Fruit fly (Drosophila melanogaster) whole organism, embryonic: ENCODE measurements around the gene Pp1-13C.

Experiments
- Bgb ChIP-seq: fragments of 200-800 bp; sonication (Bioruptor generic); IDR thresholded peaks from 2 replicates; pipeline ENCODE4 v1.3.6; 2022; ENCODE audit warnings: missing biosample characterization, missing genetic modification characterization; ENCODE audit not compliant: partially characterized antibody
- Blimp-1 ChIP-seq: fragments of 200-800 bp; sonication (Bioruptor generic); optimal IDR thresholded peaks from 3 replicates; lab custom pipeline; 2018; ENCODE audit warnings: missing biosample characterization, missing genetic modification characterization, mild to moderate bottlenecking, moderate library complexity, missing genetic modification reagents
- CG10209 ChIP-seq: fragments of 200-800 bp; sonication (Bioruptor generic); optimal IDR thresholded peaks from 3 replicates; lab custom pipeline; 2017; ENCODE audit warnings: missing biosample characterization, mild to moderate bottlenecking, missing genetic modification characterization, missing genetic modification reagents
- CG10462 ChIP-seq: fragments of 200-800 bp; sonication (Bioruptor generic); optimal IDR thresholded peaks from 2 replicates; lab custom pipeline; 2016; ENCODE audit warnings: missing biosample characterization, missing genetic modification characterization
- CG11247 ChIP-seq: fragments of 200-800 bp; sonication (Bioruptor generic); IDR thresholded peaks from 2 replicates; pipeline ENCODE4 v1.3.6; 2022; ENCODE audit warnings: missing biosample characterization, missing genetic modification characterization
- CG12769 ChIP-seq: fragments of 200-800 bp; sonication (Bioruptor generic); optimal IDR thresholded peaks from 2 replicates; lab custom pipeline; 2019; ENCODE audit warnings: missing biosample characterization, mild to moderate bottlenecking, missing genetic modification characterization, moderate library complexity
- CG15479 ChIP-seq: fragments of 200-800 bp; sonication (Bioruptor generic); optimal IDR thresholded peaks from 3 replicates; lab custom pipeline; 2019; ENCODE audit warnings: missing biosample characterization, mild to moderate bottlenecking, missing genetic modification characterization, moderate library complexity
- CG15514 ChIP-seq: fragments of 200-800 bp; sonication (Bioruptor generic); optimal IDR thresholded peaks from 3 replicates; lab custom pipeline; 2017; ENCODE audit warnings: missing biosample characterization, missing genetic modification characterization, mild to moderate bottlenecking, moderate library complexity, missing genetic modification reagents
- CG17186 ChIP-seq: fragments of 200-800 bp; sonication (Bioruptor generic); optimal IDR thresholded peaks from 3 replicates; lab custom pipeline; 2017; ENCODE audit warnings: missing biosample characterization, missing genetic modification reagents, missing genetic modification characterization
- CG17912 ChIP-seq: fragments of 200-800 bp; sonication (Bioruptor generic); optimal IDR thresholded peaks from 2 replicates; lab custom pipeline; 2018; ENCODE audit warnings: missing biosample characterization, mild to moderate bottlenecking, missing genetic modification characterization
- CG18011 ChIP-seq: fragments of 200-800 bp; sonication (Bioruptor generic); optimal IDR thresholded peaks from 2 replicates; lab custom pipeline; 2017; ENCODE audit warnings: missing biosample characterization, missing genetic modification characterization, mild to moderate bottlenecking, moderate library complexity, missing genotype
- CG31441 ChIP-seq: fragments of 200-800 bp; sonication (Bioruptor generic); IDR thresholded peaks from 2 replicates; pipeline ENCODE4 v1.3.6; 2022; ENCODE audit warnings: missing biosample characterization, missing genetic modification characterization
- CG3407 ChIP-seq: fragments of 200-800 bp; sonication (Bioruptor generic); optimal IDR thresholded peaks from 2 replicates; lab custom pipeline; 2018; ENCODE audit warnings: missing biosample characterization, mild to moderate bottlenecking, missing genetic modification characterization
- CG34422 ChIP-seq: fragments of 200-800 bp; sonication (Bioruptor generic); IDR thresholded peaks from 3 replicates; pipeline ENCODE4 v1.3.6; 2022; ENCODE audit warnings: missing biosample characterization, missing genetic modification characterization
- CG3726 ChIP-seq: fragments of 200-800 bp; sonication (Bioruptor generic); IDR thresholded peaks from 3 replicates; pipeline ENCODE4, ENCODE4 v1.3.6; 2022; ENCODE audit warnings: missing biosample characterization, missing genetic modification characterization
- CG4282 ChIP-seq: fragments of 200-800 bp; sonication (Bioruptor generic); optimal IDR thresholded peaks from 2 replicates; lab custom pipeline; 2016; ENCODE audit warnings: missing biosample characterization, missing genetic modification characterization
- CG6175 ChIP-seq: fragments of 200-800 bp; sonication (Bioruptor generic); IDR thresholded peaks from 3 replicates; pipeline ENCODE4 v1.3.6; 2022; ENCODE audit warnings: missing biosample characterization, missing genetic modification characterization
- CG6689 ChIP-seq: fragments of 200-800 bp; sonication (Bioruptor generic); IDR thresholded peaks from 2 replicates; pipeline ENCODE4 v1.3.6; 2022; ENCODE audit warnings: missing biosample characterization, missing genetic modification characterization
- CG7556 ChIP-seq: fragments of 200-800 bp; sonication (Bioruptor generic); optimal IDR thresholded peaks from 2 replicates; lab custom pipeline; 2017; ENCODE audit warnings: missing biosample characterization, mild to moderate bottlenecking, missing genetic modification characterization
- CG7963 ChIP-seq: fragments of 200-800 bp; sonication (Bioruptor generic); IDR thresholded peaks from 3 replicates; pipeline ENCODE4 v1.3.6; 2022; ENCODE audit warnings: missing biosample characterization, missing genetic modification characterization; ENCODE audit not compliant: partially characterized antibody
- D ChIP-seq, 2 experiments: fragments of 200-800 bp in 1 of 2; fragments of >200 bp in 1 of 2; sonication (Bioruptor generic) in 1 of 2; optimal IDR thresholded peaks; 2 replicates in 1 of 2; 3 replicates in 1 of 2; lab custom pipeline; 2017; ENCODE audit warnings: mild to moderate bottlenecking in 1 of 2, missing biosample characterization in 1 of 2, missing genetic modification characterization in 1 of 2, missing genetic modification reagents in 1 of 2
- D19A ChIP-seq: fragments of 200-800 bp; optimal IDR thresholded peaks from 3 replicates; lab custom pipeline; 2019; ENCODE audit warnings: missing biosample characterization, mild to moderate bottlenecking, missing genetic modification characterization, moderate library complexity
- Deaf1 ChIP-seq: fragments of 200-800 bp; optimal IDR thresholded peaks from 3 replicates; lab custom pipeline; 2019; ENCODE audit warnings: missing biosample characterization, mild to moderate bottlenecking, missing genetic modification characterization, moderate library complexity
- HLH3B ChIP-seq: fragments of 200-800 bp; sonication (Bioruptor generic); IDR thresholded peaks from 2 replicates; pipeline ENCODE4 v1.3.6; 2022; ENCODE audit warnings: missing biosample characterization, missing genetic modification characterization
- Hmx ChIP-seq: fragments of 200-800 bp; sonication (Bioruptor generic); optimal IDR thresholded peaks from 2 replicates; lab custom pipeline; 2016; ENCODE audit warnings: missing biosample characterization, missing genetic modification characterization
- MTF-1 ChIP-seq: fragments of 200-800 bp; sonication (Bioruptor generic); optimal IDR thresholded peaks from 2 replicates; lab custom pipeline; 2018; ENCODE audit warnings: missing biosample characterization, mild to moderate bottlenecking, missing genetic modification characterization, borderline replicate concordance
- NFAT ChIP-seq: fragments of 200-800 bp; sonication (Bioruptor generic); IDR thresholded peaks from 2 replicates; pipeline ENCODE4 v1.3.6; 2022; ENCODE audit warnings: missing biosample characterization, missing genetic modification characterization
- NfI ChIP-seq: fragments of 200-800 bp; sonication (Bioruptor generic); optimal IDR thresholded peaks from 3 replicates; lab custom pipeline; 2018; ENCODE audit warnings: missing biosample characterization, mild to moderate bottlenecking, missing genetic modification characterization, moderate library complexity
- Opbp ChIP-seq: fragments of 200-800 bp; sonication (Bioruptor generic); IDR thresholded peaks from 3 replicates; pipeline ENCODE4 v1.3.6; 2022; ENCODE audit warnings: missing biosample characterization, missing genetic modification characterization; ENCODE audit not compliant: partially characterized antibody
- Optix ChIP-seq: fragments of 200-800 bp; sonication (Bioruptor generic); IDR thresholded peaks from 3 replicates; pipeline ENCODE4 v1.3.6; 2022; ENCODE audit warnings: missing biosample characterization, missing genetic modification characterization
- Spps ChIP-seq: fragments of 200-800 bp; sonication (Bioruptor generic); optimal IDR thresholded peaks from 2 replicates; lab custom pipeline; 2018; ENCODE audit warnings: missing biosample characterization, mild to moderate bottlenecking, missing genetic modification characterization
- YL-1 ChIP-seq: fragments of 200-800 bp; sonication (Bioruptor generic); optimal IDR thresholded peaks from 3 replicates; lab custom pipeline; 2017; ENCODE audit warnings: missing biosample characterization, mild to moderate bottlenecking, missing genetic modification characterization
- crc ChIP-seq: fragments of 200-800 bp; sonication (Bioruptor generic); optimal IDR thresholded peaks from 2 replicates; lab custom pipeline; 2016; ENCODE audit warnings: missing biosample characterization, missing genetic modification characterization
- gem ChIP-seq: fragments of 200-800 bp; sonication (Bioruptor generic); optimal IDR thresholded peaks from 2 replicates; lab custom pipeline; 2019; ENCODE audit warnings: missing biosample characterization, mild to moderate bottlenecking, missing genetic modification characterization, moderate library complexity
- h ChIP-seq: fragments of >200 bp; optimal IDR thresholded peaks from 2 replicates; lab custom pipeline; 2017
- kay ChIP-seq: fragments of 200-800 bp; sonication (Bioruptor generic); optimal IDR thresholded peaks from 2 replicates; lab custom pipeline; 2016; ENCODE audit warnings: missing biosample characterization, missing genetic modification characterization
- ken ChIP-seq: fragments of 200-800 bp; sonication (Bioruptor generic); IDR thresholded peaks from 3 replicates; pipeline ENCODE4 v1.3.6; 2022; ENCODE audit warnings: missing biosample characterization, missing genetic modification characterization
- kni ChIP-seq: fragments of 200-800 bp; sonication (Bioruptor generic); optimal IDR thresholded peaks from 3 replicates; lab custom pipeline; 2017; ENCODE audit warnings: mild to moderate bottlenecking, missing biosample characterization, missing genetic modification reagents, missing genetic modification characterization
- nmo ChIP-seq: fragments of 200-800 bp; sonication (Bioruptor generic); optimal IDR thresholded peaks from 2 replicates; lab custom pipeline; 2018; ENCODE audit warnings: missing biosample characterization, mild to moderate bottlenecking, missing genetic modification characterization, moderate library complexity
- otp ChIP-seq: fragments of 200-800 bp; sonication (Bioruptor generic); IDR thresholded peaks from 3 replicates; pipeline ENCODE4, ENCODE4 v1.3.6; 2022; ENCODE audit warnings: missing biosample characterization, missing genetic modification characterization
- pnt ChIP-seq: fragments of 200-800 bp; sonication (Bioruptor generic); optimal IDR thresholded peaks from 3 replicates; lab custom pipeline; 2016; ENCODE audit warnings: missing biosample characterization, missing genetic modification characterization
- seq ChIP-seq: fragments of 200-800 bp; sonication (Bioruptor generic); IDR thresholded peaks from 2 replicates; pipeline ENCODE4 v1.3.6; 2022; ENCODE audit warnings: missing biosample characterization, missing genetic modification characterization
- sima ChIP-seq: fragments of 200-800 bp; sonication (Bioruptor generic); optimal IDR thresholded peaks from 2 replicates; lab custom pipeline; 2016; ENCODE audit warnings: missing biosample characterization, missing genetic modification characterization
- sisA ChIP-seq: fragments of 200-800 bp; sonication (Bioruptor generic); IDR thresholded peaks from 2 replicates; pipeline ENCODE4 v1.3.6; 2022; ENCODE audit warnings: missing biosample characterization, missing genetic modification characterization
- tgo ChIP-seq: fragments of 200-800 bp; sonication (Bioruptor generic); IDR thresholded peaks from 3 replicates; pipeline ENCODE4 v1.3.6; 2022; ENCODE audit warnings: missing biosample characterization, missing genetic modification characterization
- tio ChIP-seq: fragments of 200-800 bp; sonication (Bioruptor generic); optimal IDR thresholded peaks from 2 replicates; lab custom pipeline; 2017; ENCODE audit warnings: missing biosample characterization, missing genetic modification characterization, inconsistent platforms
- tll ChIP-seq, 2 experiments: fragments of 200-800 bp in 1 of 2; fragments of >200 bp in 1 of 2; sonication (Bioruptor generic) in 1 of 2; optimal IDR thresholded peaks; 2 replicates each; lab custom pipeline; 2017 to 2019; ENCODE audit warnings: missing biosample characterization in 2 of 2, missing genetic modification characterization in 2 of 2, mild to moderate bottlenecking in 1 of 2, moderate library complexity in 1 of 2
- tup ChIP-seq: fragments of 200-800 bp; sonication (Bioruptor generic); optimal IDR thresholded peaks from 2 replicates; lab custom pipeline; 2016; ENCODE audit warnings: missing biosample characterization, mild to moderate bottlenecking, missing genetic modification characterization, moderate library complexity
- twi ChIP-seq: fragments of 200-800 bp; optimal IDR thresholded peaks from 2 replicates; lab custom pipeline; 2019; ENCODE audit warnings: missing biosample characterization, mild to moderate bottlenecking, missing genetic modification characterization, moderate library complexity

The Pp1-13C gene

dm6 chrX:15323302-15323880, 37.5 kb downstream of the Pp1-13C start (continued):
- TF ChIP-seq D19A (tag; lab: Kevin White, UChicago) (peak; percentile 32), nmo (GFP tag; lab: Kevin White, UChicago) (peak; percentile 63), CG31441 (GFP tag; lab: Robert Waterston, UW) (peak; percentile 57; the same call in 1 of the 2 replicates), gem (tag; lab: Kevin White, UChicago) (peak; percentile 70), Deaf1 (tag; lab: Kevin White, UChicago) (peak; percentile 77), Opbp (GFP tag; lab: Robert Waterston, UW) (peak; percentile 55; the same call in 2 of the 3 replicates), CG18011 (GFP tag; lab: Kevin White, UChicago) (peak; percentile 70), CG17912 (GFP tag; lab: Kevin White, UChicago) (peak; percentile 83), CG34422 (GFP tag; lab: Robert Waterston, UW) (peak; percentile 97), tgo (GFP tag; lab: Robert Waterston, UW) (peak; percentile 85), CG3726 (peak; percentile 69; the same call in 2 of the 3 replicates), seq (GFP tag; lab: Robert Waterston, UW) (peak; percentile 74), sima (peak; percentile 26), CG12769 (tag; lab: Kevin White, UChicago) (peak; percentile 97), CG15514 (GFP tag; lab: Kevin White, UChicago) (peak; percentile 90), otp (GFP tag; lab: Robert Waterston, UW) (peak; percentile 88), MTF-1 (peak; percentile 87), tup (GFP tag; lab: Kevin White, UChicago) (peak; percentile 67), NFAT (GFP tag; lab: Robert Waterston, UW) (peak; percentile 96), YL-1 (GFP tag; lab: Kevin White, UChicago) (peak; percentile 97), CG10462 (GFP tag; lab: Kevin White, UChicago) (peak; percentile 54), CG17186 (GFP tag; lab: Kevin White, UChicago) (peak; percentile 94), CG11247 (GFP tag; lab: Robert Waterston, UW) (peak; percentile 91), HLH3B (GFP tag; lab: Robert Waterston, UW) (peak; percentile 86), CG3407 (GFP tag; lab: Kevin White, UChicago) (peak; percentile 53), CG15479 (GFP tag; lab: Kevin White, UChicago) (no peak), CG6689 (GFP tag; lab: Robert Waterston, UW) (peak; percentile 81), Hmx (GFP tag; lab: Kevin White, UChicago) (no peak), D (optimal IDR thresholded peaks at IDR 0.05; lab: Kevin White, UChicago) (no peak), D (GFP tag; optimal IDR thresholded peaks at IDR 0.05; lab: Kevin White, UChicago) (peak; percentile 51), twi (tag; lab: Kevin White, UChicago) (peak; percentile 66), NfI (GFP tag; lab: Kevin White, UChicago) (peak; percentile 78), Spps (tag; lab: Kevin White, UChicago) (peak; percentile 12), tll (GFP tag; optimal IDR thresholded peaks at IDR 0.05; lab: Kevin White, UChicago) (no peak), CG7556 (peak; percentile 64), h (no peak), Optix (GFP tag; lab: Robert Waterston, UW) (peak; percentile 89), CG10209 (peak; percentile 78), ken (GFP tag; lab: Robert Waterston, UW) (peak; percentile 91), CG4282 (peak; percentile 78), sisA (GFP tag; lab: Robert Waterston, UW) (peak; percentile 95), kni (GFP tag; lab: Kevin White, UChicago) (peak; percentile 85), kay (GFP tag; lab: Kevin White, UChicago) (peak; percentile 88), CG6175 (peak; percentile 87), pnt (GFP tag; lab: Kevin White, UChicago) (peak; percentile 87), CG7963 (0 out of 3 replicates have a peak, but pooled peaks have one; percentile 24), crc (GFP tag; lab: Kevin White, UChicago) (peak; percentile 66), Bgb (peak; percentile 67), Blimp-1 (GFP tag; lab: Kevin White, UChicago) (peak; percentile 65), tio (no peak)
